Fruit fly (Drosophila melanogaster) whole organism, embryonic: ENCODE measurements around the gene Hgsnat.

Source experiments
- Awh ChIP-seq: fragments of 200-800 bp; sonication (Bioruptor generic); IDR thresholded peaks from 2 replicates; pipeline ENCODE4, ENCODE4 v1.3.6; 2022; ENCODE audit warnings: missing biosample characterization, missing genetic modification characterization
- CG10366 ChIP-seq: fragments of 200-800 bp; sonication (Bioruptor generic); IDR thresholded peaks from 2 replicates; pipeline ENCODE4 v1.3.6; 2022; ENCODE audit warnings: missing biosample characterization, missing genetic modification characterization
- CG11696 ChIP-seq: fragments of 200-800 bp; sonication (Bioruptor generic); IDR thresholded peaks from 2 replicates; pipeline ENCODE4 v1.3.6; 2022; ENCODE audit warnings: missing biosample characterization, missing genetic modification characterization
- CG13123 ChIP-seq: fragments of 200-800 bp; sonication (Bioruptor generic); optimal IDR thresholded peaks from 2 replicates; lab custom pipeline; 2016; ENCODE audit warnings: missing biosample characterization, missing genetic modification characterization
- CG14050 ChIP-seq: fragments of 200-800 bp; sonication (Bioruptor generic); IDR thresholded peaks from 3 replicates; pipeline ENCODE4 v1.3.6; 2022; ENCODE audit warnings: missing biosample characterization, missing genetic modification characterization
- CG14710 ChIP-seq: fragments of 200-800 bp; sonication (Bioruptor generic); optimal IDR thresholded peaks from 3 replicates; lab custom pipeline; 2019; ENCODE audit warnings: missing biosample characterization, mild to moderate bottlenecking, missing genetic modification characterization, moderate library complexity
- CG15696 ChIP-seq: fragments of 200-800 bp; sonication (Bioruptor generic); optimal IDR thresholded peaks from 2 replicates; lab custom pipeline; 2019; ENCODE audit warnings: missing biosample characterization, mild to moderate bottlenecking, missing genetic modification characterization, moderate library complexity
- CG16813 ChIP-seq: fragments of 200-800 bp; sonication (Bioruptor generic); IDR thresholded peaks from 3 replicates; pipeline ENCODE4 v1.3.6; 2022; ENCODE audit warnings: missing biosample characterization, missing genetic modification characterization; ENCODE audit not compliant: partially characterized antibody
- CG17361 ChIP-seq: fragments of 200-800 bp; sonication (Bioruptor generic); IDR thresholded peaks from 3 replicates; pipeline ENCODE4 v1.3.6; 2022; ENCODE audit warnings: missing biosample characterization, missing genetic modification characterization
- CG17568 ChIP-seq: fragments of 200-800 bp; sonication (Bioruptor generic); optimal IDR thresholded peaks from 2 replicates; lab custom pipeline; 2018; ENCODE audit warnings: missing biosample characterization, mild to moderate bottlenecking, missing genetic modification characterization, moderate library complexity
- CG18262 ChIP-seq: fragments of 200-800 bp; optimal IDR thresholded peaks from 3 replicates; lab custom pipeline; 2019; ENCODE audit warnings: missing biosample characterization, mild to moderate bottlenecking, missing genetic modification characterization, moderate library complexity
- CG3407 ChIP-seq: fragments of 200-800 bp; sonication (Bioruptor generic); optimal IDR thresholded peaks from 2 replicates; lab custom pipeline; 2018; ENCODE audit warnings: missing biosample characterization, mild to moderate bottlenecking, missing genetic modification characterization
- CG34376 ChIP-seq: fragments of 200-800 bp; sonication (Bioruptor generic); optimal IDR thresholded peaks from 2 replicates; lab custom pipeline; 2018; ENCODE audit warnings: missing biosample characterization, mild to moderate bottlenecking, missing genetic modification characterization
- CG6254 ChIP-seq: fragments of 200-800 bp; sonication (Bioruptor generic); optimal IDR thresholded peaks from 3 replicates; lab custom pipeline; 2017; ENCODE audit warnings: mild to moderate bottlenecking, missing biosample characterization, missing genetic modification reagents, missing genetic modification characterization
- CG7839 ChIP-seq: fragments of 200-800 bp; sonication (Bioruptor generic); optimal IDR thresholded peaks from 3 replicates; lab custom pipeline; 2018; ENCODE audit warnings: missing biosample characterization, mild to moderate bottlenecking, missing genetic modification characterization, moderate library complexity
- CG7963 ChIP-seq: fragments of 200-800 bp; sonication (Bioruptor generic); IDR thresholded peaks from 3 replicates; pipeline ENCODE4 v1.3.6; 2022; ENCODE audit warnings: missing biosample characterization, missing genetic modification characterization; ENCODE audit not compliant: partially characterized antibody
- CG8089 ChIP-seq: fragments of 200-800 bp; sonication (Bioruptor generic); optimal IDR thresholded peaks from 3 replicates; lab custom pipeline; 2016; ENCODE audit warnings: missing biosample characterization, missing genetic modification characterization
- CG8290 ChIP-seq, 3 experiments: fragments of 200-800 bp; sonication (Bioruptor generic); optimal IDR thresholded peaks; 2 replicates each; lab custom pipeline; 2016 to 2019; ENCODE audit warnings: missing biosample characterization in 3 of 3, missing genetic modification characterization in 3 of 3, mild to moderate bottlenecking in 2 of 3, moderate library complexity in 1 of 3
- Ets97D ChIP-seq: fragments of 200-800 bp; sonication (Bioruptor generic); optimal IDR thresholded peaks from 3 replicates; lab custom pipeline; 2016; ENCODE audit warnings: missing biosample characterization, missing genetic modification characterization
- GATAe ChIP-seq: fragments of 200-800 bp; sonication (Bioruptor generic); conservative IDR thresholded peaks from 2 replicates; pipeline ENCODE4 v1.3.6; 2022; ENCODE audit warnings: missing biosample characterization, missing genetic modification characterization
- HmgZ ChIP-seq: fragments of 200-800 bp; sonication (Bioruptor generic); optimal IDR thresholded peaks from 2 replicates; lab custom pipeline; 2018; ENCODE audit warnings: missing biosample characterization, mild to moderate bottlenecking, missing genetic modification characterization
- Hmx ChIP-seq: fragments of 200-800 bp; sonication (Bioruptor generic); optimal IDR thresholded peaks from 2 replicates; lab custom pipeline; 2016; ENCODE audit warnings: missing biosample characterization, missing genetic modification characterization
- Lpt ChIP-seq: fragments of >200 bp; optimal IDR thresholded peaks from 2 replicates; lab custom pipeline; 2018; ENCODE audit warnings: missing biosample characterization, missing genetic modification characterization
- MESR4 ChIP-seq: fragments of 200-800 bp; sonication (Bioruptor generic); optimal IDR thresholded peaks from 2 replicates; lab custom pipeline; 2018; ENCODE audit warnings: missing biosample characterization, mild to moderate bottlenecking, missing genetic modification characterization, moderate library complexity
- Mad ChIP-seq: fragments of 200-800 bp; sonication (Bioruptor generic); optimal IDR thresholded peaks from 2 replicates; lab custom pipeline; 2016; ENCODE audit warnings: missing biosample characterization, missing genetic modification characterization
- Myb ChIP-seq: fragments of 200-800 bp; sonication (Bioruptor generic); optimal IDR thresholded peaks from 2 replicates; lab custom pipeline; 2016; ENCODE audit warnings: missing biosample characterization, missing genetic modification characterization
- NK7.1 ChIP-seq: fragments of 200-800 bp; sonication (Bioruptor generic); optimal IDR thresholded peaks from 3 replicates; lab custom pipeline; 2016; ENCODE audit warnings: missing biosample characterization, missing genetic modification characterization
- Nf-YA ChIP-seq: fragments of 200-800 bp; sonication (Bioruptor generic); IDR thresholded peaks from 2 replicates; pipeline ENCODE4 v1.3.6; 2022; ENCODE audit warnings: missing biosample characterization, missing genetic modification characterization
- TFAM ChIP-seq: fragments of 200-800 bp; sonication (Bioruptor generic); optimal IDR thresholded peaks from 2 replicates; lab custom pipeline; 2017; ENCODE audit warnings: missing biosample characterization, missing genetic modification characterization, inconsistent platforms
- bcd ChIP-seq: fragments of 200-800 bp; sonication (Bioruptor generic); optimal IDR thresholded peaks from 2 replicates; lab custom pipeline; 2017; ENCODE audit warnings: missing biosample characterization, mild to moderate bottlenecking, missing genetic modification characterization
- bowl ChIP-seq: fragments of 200-800 bp; sonication (Bioruptor generic); IDR thresholded peaks from 2 replicates; pipeline ENCODE4 v1.3.6; 2022; ENCODE audit warnings: missing biosample characterization, missing genetic modification characterization
- br ChIP-seq: fragments of >200 bp; optimal IDR thresholded peaks from 2 replicates; lab custom pipeline; 2017
- chinmo ChIP-seq: fragments of 200-800 bp; sonication (Bioruptor generic); IDR thresholded peaks from 4 replicates; pipeline ENCODE4 v1.3.6; 2022; ENCODE audit warnings: missing biosample characterization, missing genetic modification characterization; ENCODE audit not compliant: partially characterized antibody
- chm ChIP-seq: fragments of 200-800 bp; sonication (Bioruptor generic); IDR thresholded peaks from 2 replicates; pipeline ENCODE4 v1.3.6; 2022; ENCODE audit warnings: missing biosample characterization, missing genetic modification characterization
- eyg ChIP-seq: fragments of 200-800 bp; sonication (Bioruptor generic); optimal IDR thresholded peaks from 3 replicates; lab custom pipeline; 2016; ENCODE audit warnings: missing biosample characterization, missing genetic modification characterization
- gt ChIP-seq: fragments of 200-800 bp; sonication (Bioruptor generic); IDR thresholded peaks from 2 replicates; pipeline ENCODE4 v1.3.6; 2022; ENCODE audit warnings: missing biosample characterization, missing genetic modification characterization
- hbn ChIP-seq: fragments of 200-800 bp; sonication (Bioruptor generic); IDR thresholded peaks from 2 replicates; pipeline ENCODE4 v1.3.6; 2022; ENCODE audit warnings: missing biosample characterization, missing genetic modification characterization; ENCODE audit not compliant: partially characterized antibody
- lab ChIP-seq: fragments of 200-800 bp; sonication (Bioruptor generic); optimal IDR thresholded peaks from 3 replicates; lab custom pipeline; 2017; ENCODE audit warnings: missing biosample characterization, missing genetic modification characterization, mild to moderate bottlenecking, moderate library complexity, missing genetic modification reagents
- maf-S ChIP-seq: fragments of 200-800 bp; sonication (Bioruptor generic); optimal IDR thresholded peaks from 2 replicates; lab custom pipeline; 2016; ENCODE audit warnings: missing biosample characterization, missing genetic modification characterization
- nmo ChIP-seq: fragments of 200-800 bp; sonication (Bioruptor generic); optimal IDR thresholded peaks from 2 replicates; lab custom pipeline; 2018; ENCODE audit warnings: missing biosample characterization, mild to moderate bottlenecking, missing genetic modification characterization, moderate library complexity
- peb ChIP-seq: fragments of 200-800 bp; sonication (Bioruptor generic); IDR thresholded peaks from 2 replicates; pipeline ENCODE4 v1.3.6; 2022; ENCODE audit warnings: missing biosample characterization, missing genetic modification characterization
- pfk ChIP-seq: fragments of 200-800 bp; sonication (Bioruptor generic); optimal IDR thresholded peaks from 2 replicates; lab custom pipeline; 2018; ENCODE audit warnings: missing biosample characterization, mild to moderate bottlenecking, missing genetic modification characterization, moderate library complexity
- pho ChIP-seq: fragments of 200-800 bp; sonication (Bioruptor generic); optimal IDR thresholded peaks from 2 replicates; lab custom pipeline; 2016; ENCODE audit warnings: missing biosample characterization, missing genetic modification characterization
- ranshi ChIP-seq: fragments of 200-800 bp; sonication (Bioruptor generic); IDR thresholded peaks from 2 replicates; pipeline ENCODE4 v1.3.6; 2022; ENCODE audit warnings: missing biosample characterization, missing genetic modification characterization
- sd ChIP-seq: fragments of 200-800 bp; sonication (Bioruptor generic); optimal IDR thresholded peaks from 3 replicates; lab custom pipeline; 2018; ENCODE audit warnings: missing biosample characterization, mild to moderate bottlenecking, missing genetic modification characterization, moderate library complexity
- sens ChIP-seq: fragments of 200-800 bp; sonication (Bioruptor generic); peaks from one replicate; lab custom pipeline; 2016; ENCODE audit warnings: missing biosample characterization, missing genetic modification characterization
- slbo ChIP-seq: fragments of 200-800 bp; sonication (Bioruptor generic); IDR thresholded peaks from 2 replicates; pipeline ENCODE4 v1.3.6; 2022; ENCODE audit warnings: missing biosample characterization, missing genetic modification characterization
- slp2 ChIP-seq: fragments of 200-800 bp; sonication (Bioruptor generic); optimal IDR thresholded peaks from 2 replicates; lab custom pipeline; 2016; ENCODE audit warnings: missing biosample characterization, missing genetic modification characterization
- tin ChIP-seq: fragments of 200-800 bp; sonication (Bioruptor generic); optimal IDR thresholded peaks from 3 replicates; lab custom pipeline; 2016; ENCODE audit warnings: missing biosample characterization, missing genetic modification characterization
- trh ChIP-seq: fragments of 200-800 bp; sonication (Bioruptor generic); optimal IDR thresholded peaks from 2 replicates; lab custom pipeline; 2016; ENCODE audit warnings: missing biosample characterization, missing genetic modification characterization

Hgsnat gene

dm6 chrX:4939788-4940441 is 21.4 kb downstream of the Hgsnat start:
- TF ChIP-seq MESR4 (GFP tag; lab: Kevin White, UChicago) (peak; percentile 47), NK7.1 (GFP tag; lab: Kevin White, UChicago) (peak; percentile 86), pho (GFP tag; lab: Kevin White, UChicago) (peak; percentile 81), CG11696 (peak; percentile 85), gt (peak; percentile 95), tin (peak; percentile 98), CG18262 (peak; percentile 95), CG10366 (GFP tag; lab: Robert Waterston, UW) (peak; percentile 96), bcd (peak; percentile 93), CG17568 (GFP tag; lab: Kevin White, UChicago) (peak; percentile 88), trh (GFP tag; lab: Kevin White, UChicago) (peak; percentile 83), CG8290 (GFP tag; optimal IDR thresholded peaks at IDR 0.05; lab: Kevin White, UChicago) (peak; percentile 84), CG8290 (tag; optimal IDR thresholded peaks at IDR 0.05; lab: Kevin White, UChicago) (peak; percentile 82 to 99), CG13123 (GFP tag; lab: Kevin White, UChicago) (peak; percentile 84), Nf-YA (GFP tag; lab: Robert Waterston, UW) (peak; percentile 94), pfk (GFP tag; lab: Kevin White, UChicago) (peak; percentile 1), chinmo (GFP tag; lab: Robert Waterston, UW) (no peak), CG17361 (peak; percentile 94), CG7963 (no peak), Awh (GFP tag; lab: Robert Waterston, UW) (peak; percentile 97), Mad (peak; percentile 95), CG8089 (peak; percentile 95), HmgZ (tag; lab: Kevin White, UChicago) (peak; percentile 92), lab (GFP tag; lab: Kevin White, UChicago) (peak; percentile 92), CG14050 (GFP tag; lab: Robert Waterston, UW) (peak; percentile 95), maf-S (GFP tag; lab: Kevin White, UChicago) (peak; percentile 85), Ets97D (GFP tag; lab: Kevin White, UChicago) (peak; percentile 73), CG16813 (no peak), CG3407 (GFP tag; lab: Kevin White, UChicago) (peak; percentile 89), CG14710 (tag; lab: Kevin White, UChicago) (peak; percentile 94), CG15696 (tag; lab: Kevin White, UChicago) (peak; percentile 98), TFAM (GFP tag; lab: Kevin White, UChicago) (peak; percentile 84), Lpt (GFP tag; lab: Kevin White, UChicago) (no peak), Hmx (GFP tag; lab: Kevin White, UChicago) (peak; percentile 71), peb (GFP tag; lab: Robert Waterston, UW) (peak; percentile 95), nmo (GFP tag; lab: Kevin White, UChicago) (peak; percentile 95), eyg (GFP tag; lab: Kevin White, UChicago) (peak; percentile 72), sens (GFP tag; lab: Kevin White, UChicago) (peak; percentile 100), CG7839 (tag; lab: Kevin White, UChicago) (peak; percentile 96), GATAe (GFP tag; lab: Robert Waterston, UW) (peak; percentile 47), CG6254 (GFP tag; lab: Kevin White, UChicago) (peak; percentile 93), bowl (GFP tag; lab: Robert Waterston, UW) (peak; percentile 94), br (no peak), Myb (GFP tag; lab: Kevin White, UChicago) (peak; percentile 74), slp2 (GFP tag; lab: Kevin White, UChicago) (peak; percentile 91), hbn (GFP tag; lab: Robert Waterston, UW) (no peak), chm (GFP tag; lab: Robert Waterston, UW) (peak; percentile 97), sd (tag; lab: Kevin White, UChicago) (peak; percentile 60), slbo (GFP tag; lab: Robert Waterston, UW) (peak; percentile 92), CG34376 (GFP tag; lab: Kevin White, UChicago) (peak; percentile 1), ranshi (GFP tag; lab: Robert Waterston, UW) (peak; percentile 96)
